Worm (Caenorhabditis elegans) whole organism, L1 larva: ENCODE results near the gene cest-7.

Experiments used
- ama-1 ChIP-seq: fragments of 150-350 bp; optimal IDR thresholded peaks from 2 replicates; lab custom pipeline; 2014
- blmp-1 ChIP-seq: fragments of 150-350 bp; optimal IDR thresholded peaks from 2 replicates; lab custom pipeline; 2014; ENCODE audit warnings: missing biosample characterization, missing genetic modification characterization
- ces-1 ChIP-seq: fragments of 150-350 bp; optimal IDR thresholded peaks from 2 replicates; lab custom pipeline; 2014; ENCODE audit warnings: missing biosample characterization, missing genetic modification reagents, missing genetic modification characterization
- hlh-17 ChIP-seq: fragments of 200-800 bp; sonication (Bioruptor generic); optimal IDR thresholded peaks from 2 replicates; lab custom pipeline; 2018; ENCODE audit warnings: missing genetic modification characterization, mild to moderate bottlenecking, missing compliant biosample characterization, moderate library complexity, borderline replicate concordance
- lsy-2 ChIP-seq, 2 experiments: fragments of 150-350 bp; optimal IDR thresholded peaks; 2 replicates each; lab custom pipeline; 2014; ENCODE audit warnings: missing biosample characterization in 2 of 2, missing genetic modification characterization in 2 of 2
- pag-3 ChIP-seq: sonication (generic microtip); optimal IDR thresholded peaks from 2 replicates; lab custom pipeline; 2017; ENCODE audit warnings: missing genetic modification characterization, mild to moderate bottlenecking, missing compliant biosample characterization, antibody characterized with exemption, borderline replicate concordance; ENCODE audit not compliant: insufficient read depth
- tbx-2 ChIP-seq: sonication (generic microtip); optimal IDR thresholded peaks from 2 replicates; lab custom pipeline; 2016; ENCODE audit warnings: missing genetic modification characterization, missing compliant biosample characterization
- unc-130 ChIP-seq: fragments of 150-350 bp; optimal IDR thresholded peaks from 2 replicates; lab custom pipeline; 2017; ENCODE audit warnings: missing biosample characterization, missing genetic modification characterization, inconsistent platforms
- unc-62 ChIP-seq: fragments of 150-350 bp; optimal IDR thresholded peaks from 2 replicates; lab custom pipeline; 2014; ENCODE audit warnings: missing biosample characterization, missing genetic modification reagents, missing genetic modification characterization
- zag-1 ChIP-seq: fragments of 150-350 bp; optimal IDR thresholded peaks from 2 replicates; lab custom pipeline; 2014; ENCODE audit warnings: missing biosample characterization, missing genetic modification characterization
- zip-4 ChIP-seq: fragments of 200-800 bp; sonication (Bioruptor generic); optimal IDR thresholded peaks from 2 replicates; lab custom pipeline; 2018; ENCODE audit warnings: mild to moderate bottlenecking, missing genetic modification characterization, moderate library complexity, missing compliant biosample characterization
- ztf-11 ChIP-seq, 2 experiments: sonication (generic microtip); optimal IDR thresholded peaks; 2 replicates each; lab custom pipeline; 2016 to 2017; ENCODE audit warnings: missing genetic modification characterization in 2 of 2, missing biosample characterization in 1 of 2, missing compliant biosample characterization in 1 of 2

- TF ChIP-seq unc-62 (no peak), ama-1 (no peak), hlh-17 (GFP tag; lab: Kevin White, UChicago) (no peak), lsy-2 (tag; optimal IDR thresholded peaks at IDR 0.05; lab: Kevin White, UChicago) (no peak), ces-1 (no peak), zag-1 (tag; lab: Kevin White, UChicago) (no peak), pag-3 (tag; lab: Kevin White, UChicago) (no peak), blmp-1 (no peak), tbx-2 (tag; lab: Kevin White, UChicago) (no peak), ztf-11 (tag; optimal IDR thresholded peaks at IDR 0.05; lab: Kevin White, UChicago) (no peak), zip-4 (GFP tag; lab: Kevin White, UChicago) (no peak), unc-130 (no peak)
These were observed 43.2 kb upstream of the cest-7 start for ce11 chrX:12186592-12186991.
